Fruit fly (Drosophila melanogaster): ENCODE data around the gene Spase22-23.

Spase22-23 gene

DNA sequence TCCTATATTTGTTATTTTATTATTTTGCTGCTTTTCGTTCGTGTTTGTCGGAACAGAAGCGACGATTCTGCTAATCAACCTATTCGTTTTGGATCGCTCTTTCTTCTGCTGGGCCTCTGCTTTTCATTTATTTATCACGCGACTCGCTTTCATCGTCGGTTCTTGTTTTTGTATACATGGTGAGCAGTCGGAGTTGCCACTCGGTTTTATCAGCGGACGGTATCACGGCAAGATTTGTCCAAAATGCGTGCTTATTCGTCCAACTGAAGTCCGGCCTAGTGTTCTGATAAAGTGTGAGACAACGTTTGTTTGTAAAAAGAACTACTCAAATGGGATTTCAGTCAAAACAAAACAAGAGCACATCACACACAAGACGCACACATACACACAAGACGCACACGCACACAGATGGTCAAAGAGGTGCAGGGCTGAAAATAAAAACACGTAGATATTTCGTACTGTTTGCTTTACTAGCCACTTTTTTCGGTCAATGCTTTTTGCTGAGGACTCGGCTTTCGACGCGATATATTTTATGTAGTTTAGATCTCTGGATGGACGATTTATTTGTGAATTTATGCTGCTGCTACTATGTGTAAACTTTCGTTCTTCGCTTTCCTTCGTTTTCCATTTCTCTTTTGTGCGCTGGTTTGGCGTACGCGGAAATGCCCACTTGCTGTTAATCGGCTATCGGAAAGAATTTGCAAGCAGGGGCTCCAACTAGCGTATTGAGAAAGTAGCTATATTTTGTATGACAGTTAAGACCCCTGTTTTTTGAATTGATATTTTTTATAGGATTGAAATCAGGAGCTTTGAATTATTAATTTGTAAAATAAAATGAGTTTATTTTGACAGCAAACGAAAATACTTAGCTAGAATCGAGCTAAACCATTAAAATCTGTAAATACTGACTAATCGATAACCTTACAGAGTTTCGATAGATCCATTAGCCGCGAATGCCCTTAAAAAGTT is 8.2 kb downstream of the Spase22-23 start, which contains the start of gene twin (continued):
- no peak for TF ChIP-seq CG10565 (GFP tag; optimal IDR thresholded peaks at IDR 0.05)
- no peak for TF ChIP-seq CG4404 (GFP tag; IDR thresholded peaks at IDR 0.05)
- TF ChIP-seq Doc2 (GFP tag; IDR thresholded peaks at IDR 0.05) = no peak
- no peak for TF ChIP-seq TFAM (GFP tag; optimal IDR thresholded peaks at IDR 0.05)
- TF ChIP-seq CG6689 (GFP tag; IDR thresholded peaks at IDR 0.05) = peak; percentile 53
- peak; percentile 50 for TF ChIP-seq CG10267 (tag; optimal IDR thresholded peaks at IDR 0.05)
- peak; percentile 18 for TF ChIP-seq CG7556 (GFP tag; optimal IDR thresholded peaks at IDR 0.05)
- TF ChIP-seq CG15601 (tag; optimal IDR thresholded peaks at IDR 0.05) = peak; percentile 46
- TF ChIP-seq NfI (GFP tag; optimal IDR thresholded peaks at IDR 0.05) = peak; percentile 58
- no peak; the same call in 2 of the 3 replicates for TF ChIP-seq Opbp (GFP tag; IDR thresholded peaks at IDR 0.05; ENCODE audit: partially characterized antibody)
- TF ChIP-seq lab (GFP tag; optimal IDR thresholded peaks at IDR 0.05) = no peak
- peak; percentile 42 for TF ChIP-seq Bteb2 (GFP tag; optimal IDR thresholded peaks at IDR 0.05)
- TF ChIP-seq D (optimal IDR thresholded peaks at IDR 0.05) = no peak
- no peak for TF ChIP-seq D (GFP tag; optimal IDR thresholded peaks at IDR 0.05)
- TF ChIP-seq gsb-n (tag; optimal IDR thresholded peaks at IDR 0.05) = no peak
- no peak; the same call in 1 of the 2 replicates for TF ChIP-seq onecut (GFP tag; IDR thresholded peaks at IDR 0.05)
- TF ChIP-seq CG2202 (tag; optimal IDR thresholded peaks at IDR 0.05) = no peak
- TF ChIP-seq oc (tag; optimal IDR thresholded peaks at IDR 0.05) = no peak
- TF ChIP-seq CG18476 (GFP tag; optimal IDR thresholded peaks at IDR 0.05) = peak; percentile 46
- peak; percentile 64 for TF ChIP-seq Chrac-16 (GFP tag; optimal IDR thresholded peaks at IDR 0.05)
- peak; percentile 81 for TF ChIP-seq HLH4C (GFP tag; IDR thresholded peaks at IDR 0.05; ENCODE audit: partially characterized antibody)
- TF ChIP-seq Ssrp (tag; optimal IDR thresholded peaks at IDR 0.05) = peak; percentile 25
- no peak for TF ChIP-seq CG12769 (tag; optimal IDR thresholded peaks at IDR 0.05)
- no peak for TF ChIP-seq CG12071 (GFP tag; optimal IDR thresholded peaks at IDR 0.05)
- 0 out of 2 replicates have a peak, but pooled peaks have one; percentile 40 for TF ChIP-seq Oaz (GFP tag; IDR thresholded peaks at IDR 0.05)
- TF ChIP-seq CG3995 (GFP tag; optimal IDR thresholded peaks at IDR 0.05) = peak; percentile 22
- peak; percentile 54 for TF ChIP-seq Spps (tag; optimal IDR thresholded peaks at IDR 0.05)
- TF ChIP-seq lmd (GFP tag; IDR thresholded peaks at IDR 0.05) = peak; percentile 53; the same call in 1 of the 2 replicates
- TF ChIP-seq bigmax (GFP tag; optimal IDR thresholded peaks at IDR 0.05) = no peak
- TF ChIP-seq wor (GFP tag; IDR thresholded peaks at IDR 0.05) = no peak
- TF ChIP-seq CG2678 (tag; optimal IDR thresholded peaks at IDR 0.05) = no peak
- TF ChIP-seq bcd (GFP tag; optimal IDR thresholded peaks at IDR 0.05) = peak; percentile 48
- TF ChIP-seq CG18599 (GFP tag; optimal IDR thresholded peaks at IDR 0.05) = peak; percentile 53
- TF ChIP-seq CG8944 (GFP tag; optimal IDR thresholded peaks at IDR 0.05) = peak; percentile 37
- TF ChIP-seq CG31441 (GFP tag; IDR thresholded peaks at IDR 0.05) = no peak
- peak; percentile 61; the same call in 1 of the 4 replicates for TF ChIP-seq Gug (GFP tag; IDR thresholded peaks at IDR 0.05)
- peak; percentile 67 for TF ChIP-seq B-H2 (GFP tag; optimal IDR thresholded peaks at IDR 0.05)
- peak; percentile 11 for TF ChIP-seq CG10209 (GFP tag; optimal IDR thresholded peaks at IDR 0.05)
- TF ChIP-seq CG6813 (GFP tag; optimal IDR thresholded peaks at IDR 0.05) = no peak
- TF ChIP-seq CG2116 (GFP tag; optimal IDR thresholded peaks at IDR 0.05) = peak; percentile 91
- TF ChIP-seq fd102C (GFP tag; optimal IDR thresholded peaks at IDR 0.05) = no peak
- TF ChIP-seq ranshi (GFP tag; IDR thresholded peaks at IDR 0.05) = no peak
- TF ChIP-seq Mes4 (GFP tag; optimal IDR thresholded peaks at IDR 0.05) = no peak
- TF ChIP-seq Jarid2 (GFP tag; optimal IDR thresholded peaks at IDR 0.05) = no peak
- TF ChIP-seq NK7.1 (GFP tag; optimal IDR thresholded peaks at IDR 0.05) = peak; percentile 25
- TF ChIP-seq slp2 (GFP tag; optimal IDR thresholded peaks at IDR 0.05) = no peak
- TF ChIP-seq cato (GFP tag; optimal IDR thresholded peaks at IDR 0.05; ENCODE audit: borderline replicate concordance) = no peak
- TF ChIP-seq peb (GFP tag; IDR thresholded peaks at IDR 0.05) = no peak
